Worm (Caenorhabditis elegans): ENCODE results near the gene fbxb-84.

ce11 chrIII:177715-178114 lies 31.4 kb upstream of the fbxb-84 start, which contains the start of gene F40G9.14:
- TF ChIP-seq mec-3 (tag; optimal IDR thresholded peaks at IDR 0.05; ENCODE audit: borderline replicate concordance) (no peak), elt-2 (tag; optimal IDR thresholded peaks at IDR 0.05) (no peak), hlh-6 (tag; optimal IDR thresholded peaks at IDR 0.05) (no peak), ztf-16 (tag; optimal IDR thresholded peaks at IDR 0.05) (no peak), sox-4 (tag; optimal IDR thresholded peaks at IDR 0.05) (no peak), che-1 (tag; optimal IDR thresholded peaks at IDR 0.05) (no peak), ceh-14 (tag; optimal IDR thresholded peaks at IDR 0.05) (no peak), lim-6 (tag; optimal IDR thresholded peaks at IDR 0.05) (no peak), pros-1 (tag; optimal IDR thresholded peaks at IDR 0.05) (no peak), pax-1 (tag; optimal IDR thresholded peaks at IDR 0.05) (no peak), dmd-4 (tag; optimal IDR thresholded peaks at IDR 0.05; ENCODE audit: borderline replicate concordance) (no peak)
